Fruit fly (Drosophila melanogaster) whole organism, embryonic: ENCODE measurements around the gene niki.

Source experiments
- CG10209 ChIP-seq: fragments of 200-800 bp; sonication (Bioruptor generic); optimal IDR thresholded peaks from 3 replicates; lab custom pipeline; 2017; ENCODE audit warnings: missing biosample characterization, mild to moderate bottlenecking, missing genetic modification characterization, missing genetic modification reagents
- CG11723 ChIP-seq: fragments of 200-800 bp; sonication (Bioruptor generic); optimal IDR thresholded peaks from 2 replicates; lab custom pipeline; 2017; ENCODE audit warnings: missing biosample characterization, mild to moderate bottlenecking, missing genetic modification characterization
- CG12104 ChIP-seq: fragments of 200-800 bp; sonication (Bioruptor generic); optimal IDR thresholded peaks from 3 replicates; lab custom pipeline; 2016; ENCODE audit warnings: missing biosample characterization, missing genetic modification characterization
- CG12391 ChIP-seq: fragments of 200-800 bp; sonication (Bioruptor generic); optimal IDR thresholded peaks from 3 replicates; lab custom pipeline; 2018; ENCODE audit warnings: missing biosample characterization, mild to moderate bottlenecking, missing genetic modification characterization, moderate library complexity
- CG14441 ChIP-seq: fragments of 200-800 bp; sonication (Bioruptor generic); IDR thresholded peaks from 2 replicates; pipeline ENCODE4 v1.3.6; 2022; ENCODE audit warnings: missing biosample characterization, missing genetic modification characterization
- CG16813 ChIP-seq: fragments of 200-800 bp; sonication (Bioruptor generic); IDR thresholded peaks from 3 replicates; pipeline ENCODE4 v1.3.6; 2022; ENCODE audit warnings: missing biosample characterization, missing genetic modification characterization; ENCODE audit not compliant: partially characterized antibody
- CG17912 ChIP-seq: fragments of 200-800 bp; sonication (Bioruptor generic); optimal IDR thresholded peaks from 2 replicates; lab custom pipeline; 2018; ENCODE audit warnings: missing biosample characterization, mild to moderate bottlenecking, missing genetic modification characterization
- CG1832 ChIP-seq: fragments of 200-800 bp; sonication (Bioruptor generic); optimal IDR thresholded peaks from 2 replicates; lab custom pipeline; 2017; ENCODE audit warnings: missing biosample characterization, mild to moderate bottlenecking, missing genetic modification characterization, inconsistent platforms
- CG2129 ChIP-seq: fragments of 200-800 bp; sonication (Bioruptor generic); IDR thresholded peaks from 2 replicates; pipeline ENCODE4 v1.3.6; 2022; ENCODE audit warnings: missing biosample characterization, missing genetic modification characterization; ENCODE audit not compliant: partially characterized antibody
- CG2889 ChIP-seq: fragments of 200-800 bp; sonication (Bioruptor generic); IDR thresholded peaks from 3 replicates; pipeline ENCODE4 v1.3.6; 2022; ENCODE audit warnings: missing biosample characterization, missing genetic modification characterization
- CG31224 ChIP-seq: fragments of 200-800 bp; sonication (Bioruptor generic); IDR thresholded peaks from 2 replicates; pipeline ENCODE4 v1.3.6; 2022; ENCODE audit warnings: missing biosample characterization, missing genetic modification characterization
- CG31388 ChIP-seq: fragments of 200-800 bp; sonication (Bioruptor generic); optimal IDR thresholded peaks from 2 replicates; lab custom pipeline; 2016; ENCODE audit warnings: missing biosample characterization, missing genetic modification characterization
- CG32532 ChIP-seq: fragments of 200-800 bp; sonication (Bioruptor generic); IDR thresholded peaks from 2 replicates; pipeline ENCODE4 v1.3.6; 2022; ENCODE audit warnings: missing biosample characterization, missing genetic modification characterization
- CG6175 ChIP-seq: fragments of 200-800 bp; sonication (Bioruptor generic); IDR thresholded peaks from 3 replicates; pipeline ENCODE4 v1.3.6; 2022; ENCODE audit warnings: missing biosample characterization, missing genetic modification characterization
- CG6683 ChIP-seq: fragments of 200-800 bp; sonication (Bioruptor generic); optimal IDR thresholded peaks from 2 replicates; lab custom pipeline; 2017; ENCODE audit warnings: missing biosample characterization, mild to moderate bottlenecking, missing genetic modification characterization, missing genetic modification reagents
- CG7271 ChIP-seq: fragments of 200-800 bp; sonication (Bioruptor generic); optimal IDR thresholded peaks from 2 replicates; lab custom pipeline; 2018; ENCODE audit warnings: missing biosample characterization, mild to moderate bottlenecking, missing genetic modification characterization, moderate library complexity
- CG8089 ChIP-seq: fragments of 200-800 bp; sonication (Bioruptor generic); optimal IDR thresholded peaks from 3 replicates; lab custom pipeline; 2016; ENCODE audit warnings: missing biosample characterization, missing genetic modification characterization
- CHES-1-like ChIP-seq: fragments of 200-800 bp; sonication (Bioruptor generic); optimal IDR thresholded peaks from 2 replicates; lab custom pipeline; 2016; ENCODE audit warnings: missing biosample characterization, missing genetic modification characterization
- Camta ChIP-seq: fragments of 200-800 bp; sonication (Bioruptor generic); optimal IDR thresholded peaks from 2 replicates; lab custom pipeline; 2016; ENCODE audit warnings: missing biosample characterization, missing genetic modification characterization
- Dip3 ChIP-seq: fragments of 200-800 bp; sonication (Bioruptor generic); optimal IDR thresholded peaks from 3 replicates; lab custom pipeline; 2016; ENCODE audit warnings: missing biosample characterization, missing genetic modification characterization
- Doc2 ChIP-seq: fragments of 200-800 bp; sonication (Bioruptor generic); IDR thresholded peaks from 2 replicates; pipeline ENCODE4 v1.3.6; 2022; ENCODE audit warnings: missing biosample characterization, missing genetic modification characterization
- Doc3 ChIP-seq: fragments of 200-800 bp; sonication (Bioruptor generic); IDR thresholded peaks from 3 replicates; pipeline ENCODE4 v1.3.6; 2022; ENCODE audit warnings: missing biosample characterization, missing genetic modification characterization; ENCODE audit not compliant: partially characterized antibody
- Dref ChIP-seq: fragments of 200-800 bp; sonication (Bioruptor generic); IDR thresholded peaks from 2 replicates; pipeline ENCODE4 v1.3.6; 2022; ENCODE audit warnings: missing biosample characterization, missing genetic modification characterization
- Fer1 ChIP-seq: fragments of 200-800 bp; sonication (Bioruptor generic); optimal IDR thresholded peaks from 2 replicates; lab custom pipeline; 2017; ENCODE audit warnings: missing biosample characterization, mild to moderate bottlenecking, missing genetic modification characterization
- Gug ChIP-seq: fragments of 200-800 bp; sonication (Bioruptor generic); IDR thresholded peaks from 4 replicates; pipeline ENCODE4 v1.3.6; 2022; ENCODE audit warnings: missing biosample characterization, missing genetic modification characterization
- Hr51 ChIP-seq, 2 experiments: fragments of 200-800 bp; sonication (Bioruptor generic); optimal IDR thresholded peaks; 2 replicates in 1 of 2; 3 replicates in 1 of 2; lab custom pipeline; 2016 to 2018; ENCODE audit warnings: missing biosample characterization in 2 of 2, missing genetic modification characterization in 2 of 2, mild to moderate bottlenecking in 1 of 2, moderate library complexity in 1 of 2
- NC2β ChIP-seq: fragments of 200-800 bp; sonication (Bioruptor generic); optimal IDR thresholded peaks from 2 replicates; lab custom pipeline; 2016; ENCODE audit warnings: missing biosample characterization, missing genetic modification characterization
- PHDP ChIP-seq: fragments of 200-800 bp; sonication (Bioruptor generic); optimal IDR thresholded peaks from 3 replicates; lab custom pipeline; 2018; ENCODE audit warnings: missing biosample characterization, mild to moderate bottlenecking, missing genetic modification characterization, moderate library complexity
- Poxn ChIP-seq: fragments of 200-800 bp; sonication (Bioruptor generic); IDR thresholded peaks from 2 replicates; pipeline ENCODE4 v1.3.6; 2022; ENCODE audit warnings: missing biosample characterization, missing genetic modification characterization
- Rx ChIP-seq: fragments of 200-800 bp; sonication (Bioruptor generic); IDR thresholded peaks from 2 replicates; pipeline ENCODE4 v1.3.6; 2022; ENCODE audit warnings: missing biosample characterization, missing genetic modification characterization
- Side ChIP-seq: fragments of 200-800 bp; sonication (Bioruptor generic); optimal IDR thresholded peaks from 2 replicates; lab custom pipeline; 2016; ENCODE audit warnings: missing biosample characterization, missing genetic modification characterization
- Six4 ChIP-seq: fragments of 200-800 bp; sonication (Bioruptor generic); optimal IDR thresholded peaks from 2 replicates; lab custom pipeline; 2016; ENCODE audit warnings: missing biosample characterization, missing genetic modification characterization
- Sox100B ChIP-seq: fragments of 200-800 bp; sonication (Bioruptor generic); optimal IDR thresholded peaks from 3 replicates; lab custom pipeline; 2018; ENCODE audit warnings: missing biosample characterization, mild to moderate bottlenecking, missing genetic modification characterization
- Xbp1 ChIP-seq: fragments of 200-800 bp; sonication (Bioruptor generic); optimal IDR thresholded peaks from 3 replicates; lab custom pipeline; 2016; ENCODE audit warnings: missing biosample characterization, mild to moderate bottlenecking, missing genetic modification characterization
- cato ChIP-seq: fragments of 200-800 bp; sonication (Bioruptor generic); optimal IDR thresholded peaks from 2 replicates; lab custom pipeline; 2016; ENCODE audit warnings: missing biosample characterization, missing genetic modification characterization, borderline replicate concordance
- chif ChIP-seq, 2 experiments: fragments of 200-800 bp; sonication (Bioruptor generic); optimal IDR thresholded peaks; 3 replicates each; lab custom pipeline; 2016; ENCODE audit warnings: missing biosample characterization in 2 of 2, missing genetic modification characterization in 2 of 2
- chm ChIP-seq: fragments of 200-800 bp; sonication (Bioruptor generic); IDR thresholded peaks from 2 replicates; pipeline ENCODE4 v1.3.6; 2022; ENCODE audit warnings: missing biosample characterization, missing genetic modification characterization
- fd96Cb ChIP-seq: fragments of 200-800 bp; sonication (Bioruptor generic); optimal IDR thresholded peaks from 2 replicates; lab custom pipeline; 2018; ENCODE audit warnings: missing biosample characterization, mild to moderate bottlenecking, missing genetic modification characterization, moderate library complexity
- grau ChIP-seq: fragments of 200-800 bp; optimal IDR thresholded peaks from 3 replicates; lab custom pipeline; 2019; ENCODE audit warnings: missing biosample characterization, mild to moderate bottlenecking, missing genetic modification characterization, moderate library complexity
- gro ChIP-seq: fragments of 200-800 bp; sonication (Bioruptor generic); optimal IDR thresholded peaks from 2 replicates; lab custom pipeline; 2016; ENCODE audit warnings: missing biosample characterization, missing genetic modification characterization
- gsb ChIP-seq: fragments of 200-800 bp; sonication (Bioruptor generic); IDR thresholded peaks from 2 replicates; pipeline ENCODE4 v1.3.6; 2022; ENCODE audit warnings: missing biosample characterization, missing genetic modification characterization
- gt ChIP-seq: fragments of 200-800 bp; sonication (Bioruptor generic); IDR thresholded peaks from 2 replicates; pipeline ENCODE4 v1.3.6; 2022; ENCODE audit warnings: missing biosample characterization, missing genetic modification characterization
- hb ChIP-seq: fragments of 200-800 bp; sonication (Bioruptor generic); IDR thresholded peaks from 3 replicates; pipeline ENCODE4 v1.3.6; 2022; ENCODE audit warnings: missing biosample characterization, missing genetic modification characterization; ENCODE audit not compliant: partially characterized antibody
- maf-S ChIP-seq: fragments of 200-800 bp; sonication (Bioruptor generic); optimal IDR thresholded peaks from 2 replicates; lab custom pipeline; 2016; ENCODE audit warnings: missing biosample characterization, missing genetic modification characterization
- org-1 ChIP-seq: fragments of 200-800 bp; sonication (Bioruptor generic); optimal IDR thresholded peaks from 2 replicates; lab custom pipeline; 2017; ENCODE audit warnings: missing biosample characterization, missing genetic modification characterization
- seq ChIP-seq: fragments of 200-800 bp; sonication (Bioruptor generic); IDR thresholded peaks from 2 replicates; pipeline ENCODE4 v1.3.6; 2022; ENCODE audit warnings: missing biosample characterization, missing genetic modification characterization
- stwl ChIP-seq: fragments of 200-800 bp; sonication (Bioruptor generic); optimal IDR thresholded peaks from 3 replicates; lab custom pipeline; 2018; ENCODE audit warnings: missing biosample characterization, mild to moderate bottlenecking, missing genetic modification characterization, moderate library complexity
- tio ChIP-seq: fragments of 200-800 bp; sonication (Bioruptor generic); optimal IDR thresholded peaks from 2 replicates; lab custom pipeline; 2017; ENCODE audit warnings: missing biosample characterization, missing genetic modification characterization, inconsistent platforms
- twi ChIP-seq: fragments of 200-800 bp; optimal IDR thresholded peaks from 2 replicates; lab custom pipeline; 2019; ENCODE audit warnings: missing biosample characterization, mild to moderate bottlenecking, missing genetic modification characterization, moderate library complexity
- unpg ChIP-seq: fragments of 200-800 bp; sonication (Bioruptor generic); optimal IDR thresholded peaks from 3 replicates; lab custom pipeline; 2018; ENCODE audit warnings: missing biosample characterization, mild to moderate bottlenecking, missing genetic modification characterization, moderate library complexity

The niki gene

dm6 chr3R:24850420-24850819 is 25.0 kb upstream of the niki start, which contains the start of gene CG7006 (continued):
- TF ChIP-seq PHDP (tag; lab: Kevin White, UChicago) = no peak
- peak; percentile 1 for TF ChIP-seq CG31388 (GFP tag; lab: Kevin White, UChicago)
- no peak; the same call in 1 of the 2 replicates for TF ChIP-seq gsb (GFP tag; lab: Robert Waterston, UW)
- TF ChIP-seq gt (GFP tag; lab: Robert Waterston, UW) = no peak; the same call in 1 of the 2 replicates
- no peak for TF ChIP-seq CG14441 (GFP tag; lab: Robert Waterston, UW)
- no peak for TF ChIP-seq Fer1 (GFP tag; lab: Kevin White, UChicago)
- TF ChIP-seq Dref = peak; percentile 91
- peak; percentile 84 for TF ChIP-seq maf-S (GFP tag; lab: Kevin White, UChicago)
- peak in 1 of 2 experiments; percentile 73 for TF ChIP-seq Hr51 (GFP tag; optimal IDR thresholded peaks at IDR 0.05; lab: Kevin White, UChicago)
- TF ChIP-seq CG32532 = peak; percentile 70; the same call in 1 of the 2 replicates
- TF ChIP-seq twi (tag; lab: Kevin White, UChicago) = no peak
- peak; percentile 55 for TF ChIP-seq CG12391 (tag; lab: Kevin White, UChicago)
- TF ChIP-seq Poxn (GFP tag; lab: Robert Waterston, UW) = no peak
- TF ChIP-seq Rx = peak; percentile 32; the same call in 1 of the 2 replicates
- TF ChIP-seq CG2129 (GFP tag; lab: Robert Waterston, UW) = 0 out of 2 replicates have a peak, but pooled peaks have one; percentile 16
- TF ChIP-seq CG11723 (GFP tag; lab: Kevin White, UChicago) = no peak
- TF ChIP-seq Dip3 = peak; percentile 75
- peak; percentile 47; the same call in 1 of the 3 replicates for TF ChIP-seq Doc3 (GFP tag; lab: Robert Waterston, UW)
- no peak for TF ChIP-seq CG1832 (GFP tag; lab: Kevin White, UChicago)
- peak; percentile 12 for TF ChIP-seq fd96Cb (tag; lab: Kevin White, UChicago)
- peak; percentile 39; the same call in 1 of the 2 replicates for TF ChIP-seq CG31224 (GFP tag; lab: Robert Waterston, UW)
- no peak for TF ChIP-seq Sox100B (GFP tag; lab: Kevin White, UChicago)
- peak; percentile 69 for TF ChIP-seq Side (GFP tag; lab: Kevin White, UChicago)
- TF ChIP-seq org-1 (GFP tag; lab: Kevin White, UChicago) = no peak
- TF ChIP-seq CG8089 (GFP tag; lab: Kevin White, UChicago) = no peak
- no peak for TF ChIP-seq Doc2 (GFP tag; lab: Robert Waterston, UW)
- TF ChIP-seq CG7271 (tag; lab: Kevin White, UChicago) = peak; percentile 2
- no peak for TF ChIP-seq CG12104 (GFP tag; lab: Kevin White, UChicago)
- TF ChIP-seq CG16813 (GFP tag; lab: Robert Waterston, UW) = peak; percentile 79
- TF ChIP-seq grau (tag; lab: Kevin White, UChicago) = no peak
- no peak for TF ChIP-seq CG17912 (GFP tag; lab: Kevin White, UChicago)
- peak; percentile 43 for TF ChIP-seq cato (GFP tag; lab: Kevin White, UChicago)
- TF ChIP-seq hb (GFP tag; lab: Robert Waterston, UW) = peak; percentile 43; the same call in 1 of the 3 replicates
- TF ChIP-seq CG10209 (GFP tag; lab: Kevin White, UChicago) = peak; percentile 71
- no peak for TF ChIP-seq seq (GFP tag; lab: Robert Waterston, UW)
- peak; percentile 70 to 72 for TF ChIP-seq chif (GFP tag; optimal IDR thresholded peaks at IDR 0.05; lab: Kevin White, UChicago)
- TF ChIP-seq Camta (GFP tag; lab: Kevin White, UChicago) = peak; percentile 61
- TF ChIP-seq chm (GFP tag; lab: Robert Waterston, UW) = peak; percentile 54; the same call in 1 of the 2 replicates
- TF ChIP-seq tio (GFP tag; lab: Kevin White, UChicago) = no peak
- TF ChIP-seq stwl (tag; lab: Kevin White, UChicago) = peak; percentile 95
- peak; percentile 87 for TF ChIP-seq gro
- peak; percentile 44; the same call in 1 of the 3 replicates for TF ChIP-seq CG6175
- peak; percentile 80 for TF ChIP-seq NC2β (GFP tag; lab: Kevin White, UChicago)
- TF ChIP-seq CHES-1-like (GFP tag; lab: Kevin White, UChicago) = peak; percentile 75
- peak; percentile 35 for TF ChIP-seq Six4
- no peak for TF ChIP-seq unpg
- TF ChIP-seq CG2889 = no peak
- TF ChIP-seq Gug (GFP tag; lab: Robert Waterston, UW) = no peak; the same call in 2 of the 4 replicates
- peak; percentile 84 for TF ChIP-seq Xbp1 (GFP tag; lab: Kevin White, UChicago)
- TF ChIP-seq CG6683 (GFP tag; lab: Kevin White, UChicago) = no peak
